Fruit fly (Drosophila melanogaster): ENCODE results near the gene CG18641.
A peak's percentile ranks its signal among the peaks of the same experiment; 100 is the strongest.

CG18641 gene

dm6 chr2L:2371406-2372111 lies 43.6 kb downstream of the CG18641 start, which contains the start of gene CG3597:
TSS of gene CG3597 (minus strand) at chr2L:2371524.
- TF ChIP-seq sv (GFP tag; optimal IDR thresholded peaks at IDR 0.05) (no peak), Rel (GFP tag; optimal IDR thresholded peaks at IDR 0.05) (no peak), Rel (tag; optimal IDR thresholded peaks at IDR 0.05) (no peak), dsf (GFP tag; optimal IDR thresholded peaks at IDR 0.05; ENCODE audit: borderline replicate concordance) (no peak), psq (GFP tag; optimal IDR thresholded peaks at IDR 0.05) (no peak), Dfd (GFP tag; optimal IDR thresholded peaks at IDR 0.05) (no peak), usp (GFP tag; optimal IDR thresholded peaks at IDR 0.05) (no peak)

- TF ChIP-seq Hr83 (GFP tag; optimal IDR thresholded peaks at IDR 0.05; ENCODE audit: poor library complexity, severe bottlenecking) = no peak
Observed at dm6 chr2L:2370352-2370751, 44.8 kb downstream of the CG18641 start.

- TF ChIP-seq GATAd (GFP tag; optimal IDR thresholded peaks at IDR 0.05) (no peak), woc (GFP tag; optimal IDR thresholded peaks at IDR 0.05) (no peak), foxo (GFP tag; optimal IDR thresholded peaks at IDR 0.05) (peak in 1 of 2 experiments; percentile 32), HLH106 (tag; optimal IDR thresholded peaks at IDR 0.05) (peak; percentile 46), CG9705 (GFP tag; optimal IDR thresholded peaks at IDR 0.05) (no peak), Vsx2 (GFP tag; optimal IDR thresholded peaks at IDR 0.05; ENCODE audit: partially characterized antibody) (no peak), jim (GFP tag; optimal IDR thresholded peaks at IDR 0.05) (no peak), Mio (GFP tag; optimal IDR thresholded peaks at IDR 0.05) (no peak), rgr (GFP tag; optimal IDR thresholded peaks at IDR 0.05) (peak; percentile 26), Jra (GFP tag; optimal IDR thresholded peaks at IDR 0.05) (no peak), h (GFP tag; optimal IDR thresholded peaks at IDR 0.05) (peak; percentile 17), dmrt93B (GFP tag; optimal IDR thresholded peaks at IDR 0.05) (no peak), Abd-B (GFP tag; optimal IDR thresholded peaks at IDR 0.05) (no peak), Sp1 (GFP tag; optimal IDR thresholded peaks at IDR 0.05) (no peak), Dif (GFP tag; optimal IDR thresholded peaks at IDR 0.05; ENCODE audit: partially characterized antibody) (no peak), fru (GFP tag; optimal IDR thresholded peaks at IDR 0.05) (peak; percentile 11), lola (GFP tag; optimal IDR thresholded peaks at IDR 0.05) (no peak), pan (optimal IDR thresholded peaks at IDR 0.05) (no peak), sage (GFP tag; optimal IDR thresholded peaks at IDR 0.05) (peak; percentile 7), brk (GFP tag; optimal IDR thresholded peaks at IDR 0.05) (no peak), N (GFP tag; optimal IDR thresholded peaks at IDR 0.05) (no peak), CG32264 (GFP tag; optimal IDR thresholded peaks at IDR 0.05) (no peak)
Observed at dm6 chr2L:2365655-2366214, 49.4 kb downstream of the CG18641 start.

DNA sequence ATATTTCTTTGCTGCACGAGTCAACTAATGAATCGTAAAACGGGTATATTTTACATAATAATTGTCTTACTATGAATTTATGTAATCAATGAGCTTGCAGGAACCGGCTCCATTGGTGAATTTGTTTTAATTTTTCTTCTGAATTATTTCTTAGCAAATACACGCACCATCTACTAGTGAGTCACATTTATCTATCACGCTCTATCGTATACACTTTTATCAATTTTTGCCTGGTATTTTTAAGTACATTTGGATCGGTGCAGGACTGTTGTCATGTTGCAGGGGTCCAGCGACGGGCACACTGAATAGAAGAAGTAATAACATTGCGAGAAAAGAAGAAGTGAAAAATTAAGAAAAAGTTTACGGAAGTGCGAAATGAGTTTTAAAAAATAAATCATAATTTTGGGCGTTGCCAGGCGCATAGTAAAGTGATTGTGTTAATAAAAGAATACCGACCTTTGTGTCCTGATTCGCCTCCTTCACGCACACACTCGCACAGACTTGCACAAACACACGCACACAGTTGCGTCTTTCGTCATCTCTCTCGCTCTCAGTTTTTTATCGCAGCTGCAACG lies 50.0 kb downstream of the CG18641 start, which contains the start of the genes Rab5 and Axud1:
Gene Rab5 (minus strand): TSS at position 197 of the 575 bp plus-strand sequence.
Gene Axud1 (plus strand): TSS at position 269 of the 575 bp plus-strand sequence.
- TF ChIP-seq fru (GFP tag; optimal IDR thresholded peaks at IDR 0.05) (peak; percentile 47), HLH106 (tag; optimal IDR thresholded peaks at IDR 0.05) (no peak), Hr83 (GFP tag; optimal IDR thresholded peaks at IDR 0.05; ENCODE audit: poor library complexity, severe bottlenecking) (peak; percentile 33), dsf (GFP tag; optimal IDR thresholded peaks at IDR 0.05; ENCODE audit: borderline replicate concordance) (no peak), GATAd (GFP tag; optimal IDR thresholded peaks at IDR 0.05) (no peak), Hr78 (GFP tag; optimal IDR thresholded peaks at IDR 0.05) (no peak), brk (GFP tag; optimal IDR thresholded peaks at IDR 0.05) (peak; percentile 28), woc (GFP tag; optimal IDR thresholded peaks at IDR 0.05) (no peak), CG32264 (GFP tag; optimal IDR thresholded peaks at IDR 0.05) (no peak), h (GFP tag; optimal IDR thresholded peaks at IDR 0.05) (peak; percentile 17), Myc (optimal IDR thresholded peaks at IDR 0.05) (no peak), Jra (GFP tag; optimal IDR thresholded peaks at IDR 0.05) (peak; percentile 45), Hnf4 (GFP tag; optimal IDR thresholded peaks at IDR 0.05) (no peak), pan (optimal IDR thresholded peaks at IDR 0.05) (no peak), OdsH (GFP tag; optimal IDR thresholded peaks at IDR 0.05) (no peak), usp (GFP tag; optimal IDR thresholded peaks at IDR 0.05) (no peak), sage (GFP tag; optimal IDR thresholded peaks at IDR 0.05) (no peak), dl (GFP tag; optimal IDR thresholded peaks at IDR 0.05; ENCODE audit: insufficient read depth in 1 of 2, partially characterized antibody in 2 of 2) (no peak), ey (GFP tag; optimal IDR thresholded peaks at IDR 0.05) (no peak), lola (GFP tag; optimal IDR thresholded peaks at IDR 0.05) (no peak), psq (GFP tag; optimal IDR thresholded peaks at IDR 0.05) (no peak), Dif (GFP tag; optimal IDR thresholded peaks at IDR 0.05; ENCODE audit: partially characterized antibody) (no peak)

All from whole organism, wandering third instar larva.